Fruit fly (Drosophila melanogaster) whole organism, embryonic: ENCODE measurements around the gene kay.

Experiments
- Adf1 ChIP-seq: fragments of 200-800 bp; sonication (Bioruptor generic); IDR thresholded peaks from 2 replicates; pipeline ENCODE4 v1.3.6; 2022; ENCODE audit warnings: missing biosample characterization, missing genetic modification characterization
- Antp ChIP-seq: fragments of 200-800 bp; sonication (Bioruptor generic); optimal IDR thresholded peaks from 3 replicates; lab custom pipeline; 2016; ENCODE audit warnings: missing biosample characterization, missing genetic modification characterization
- Blimp-1 ChIP-seq: fragments of 200-800 bp; sonication (Bioruptor generic); optimal IDR thresholded peaks from 3 replicates; lab custom pipeline; 2018; ENCODE audit warnings: missing biosample characterization, missing genetic modification characterization, mild to moderate bottlenecking, moderate library complexity, missing genetic modification reagents
- CG10274 ChIP-seq: fragments of 200-800 bp; sonication (Bioruptor generic); optimal IDR thresholded peaks from 3 replicates; lab custom pipeline; 2017; ENCODE audit warnings: missing biosample characterization, mild to moderate bottlenecking, missing genetic modification characterization
- CG12744 ChIP-seq: fragments of 200-800 bp; sonication (Bioruptor generic); optimal IDR thresholded peaks from 2 replicates; lab custom pipeline; 2016; ENCODE audit warnings: missing biosample characterization, missing genetic modification characterization
- CG14860 ChIP-seq: fragments of 200-800 bp; sonication (Bioruptor generic); IDR thresholded peaks from 3 replicates; pipeline ENCODE4 v1.3.6; 2022; ENCODE audit warnings: missing biosample characterization, missing genetic modification characterization; ENCODE audit not compliant: partially characterized antibody
- CG15011 ChIP-seq: fragments of 200-800 bp; sonication (Bioruptor generic); optimal IDR thresholded peaks from 3 replicates; lab custom pipeline; 2018; ENCODE audit warnings: missing biosample characterization, mild to moderate bottlenecking, missing genetic modification characterization
- CG17186 ChIP-seq: fragments of 200-800 bp; sonication (Bioruptor generic); optimal IDR thresholded peaks from 3 replicates; lab custom pipeline; 2017; ENCODE audit warnings: missing biosample characterization, missing genetic modification reagents, missing genetic modification characterization
- CG17802 ChIP-seq: fragments of 200-800 bp; sonication (Bioruptor generic); optimal IDR thresholded peaks from 2 replicates; lab custom pipeline; 2018; ENCODE audit warnings: missing biosample characterization, mild to moderate bottlenecking, missing genetic modification characterization, moderate library complexity
- CG3163 ChIP-seq: fragments of 200-800 bp; sonication (Bioruptor generic); optimal IDR thresholded peaks from 3 replicates; lab custom pipeline; 2016; ENCODE audit warnings: missing biosample characterization, missing genetic modification characterization
- CG32767 ChIP-seq: fragments of 200-800 bp; sonication (Bioruptor generic); IDR thresholded peaks from 2 replicates; pipeline ENCODE4 v1.3.6; 2022; ENCODE audit warnings: missing biosample characterization, missing genetic modification characterization
- CG34224 ChIP-seq: fragments of 200-800 bp; sonication (Bioruptor generic); IDR thresholded peaks from 3 replicates; pipeline ENCODE4 v1.3.6; 2022; ENCODE audit warnings: missing biosample characterization, missing genetic modification characterization; ENCODE audit not compliant: partially characterized antibody
- CG4328 ChIP-seq: fragments of 200-800 bp; sonication (Bioruptor generic); optimal IDR thresholded peaks from 3 replicates; lab custom pipeline; 2017; ENCODE audit warnings: missing biosample characterization, missing genetic modification reagents, missing genetic modification characterization
- CG4730 ChIP-seq: fragments of 200-800 bp; sonication (Bioruptor generic); IDR thresholded peaks from 2 replicates; pipeline ENCODE4 v1.3.6; 2022; ENCODE audit warnings: missing biosample characterization, missing genetic modification characterization
- CG7745 ChIP-seq: fragments of 200-800 bp; sonication (Bioruptor generic); optimal IDR thresholded peaks from 2 replicates; lab custom pipeline; 2018; ENCODE audit warnings: missing biosample characterization, mild to moderate bottlenecking, missing genetic modification characterization, moderate library complexity
- CG7963 ChIP-seq: fragments of 200-800 bp; sonication (Bioruptor generic); IDR thresholded peaks from 3 replicates; pipeline ENCODE4 v1.3.6; 2022; ENCODE audit warnings: missing biosample characterization, missing genetic modification characterization; ENCODE audit not compliant: partially characterized antibody
- CG7987 ChIP-seq: fragments of 200-800 bp; sonication (Bioruptor generic); optimal IDR thresholded peaks from 2 replicates; lab custom pipeline; 2018; ENCODE audit warnings: missing biosample characterization, mild to moderate bottlenecking, missing genetic modification characterization, moderate library complexity
- CG9876 ChIP-seq: fragments of 200-800 bp; sonication (Bioruptor generic); optimal IDR thresholded peaks from 2 replicates; lab custom pipeline; 2016; ENCODE audit warnings: missing biosample characterization, missing genetic modification characterization
- CG9932 ChIP-seq: fragments of 200-800 bp; sonication (Bioruptor generic); IDR thresholded peaks from 2 replicates; pipeline ENCODE4 v1.3.6; 2022; ENCODE audit warnings: missing biosample characterization, missing genetic modification characterization
- CrebB ChIP-seq: fragments of 200-800 bp; sonication (Bioruptor generic); optimal IDR thresholded peaks from 3 replicates; lab custom pipeline; 2018; ENCODE audit warnings: missing biosample characterization, mild to moderate bottlenecking, missing genetic modification characterization
- Dad ChIP-seq: fragments of 200-800 bp; sonication (Bioruptor generic); optimal IDR thresholded peaks from 3 replicates; lab custom pipeline; 2016; ENCODE audit warnings: missing biosample characterization, missing genetic modification characterization
- Doc2 ChIP-seq: fragments of 200-800 bp; sonication (Bioruptor generic); IDR thresholded peaks from 2 replicates; pipeline ENCODE4 v1.3.6; 2022; ENCODE audit warnings: missing biosample characterization, missing genetic modification characterization
- Drgx ChIP-seq: fragments of 200-800 bp; sonication (Bioruptor generic); IDR thresholded peaks from 2 replicates; pipeline ENCODE4 v1.3.6; 2022; ENCODE audit warnings: missing biosample characterization, missing genetic modification characterization
- E2f2 ChIP-seq: fragments of 200-800 bp; sonication (Bioruptor generic); IDR thresholded peaks from 2 replicates; pipeline ENCODE4 v1.3.6; 2022; ENCODE audit warnings: missing biosample characterization, missing genetic modification characterization
- Hmx ChIP-seq: fragments of 200-800 bp; sonication (Bioruptor generic); optimal IDR thresholded peaks from 2 replicates; lab custom pipeline; 2016; ENCODE audit warnings: missing biosample characterization, missing genetic modification characterization
- Neu2 ChIP-seq: fragments of 200-800 bp; sonication (Bioruptor generic); optimal IDR thresholded peaks from 3 replicates; lab custom pipeline; 2016; ENCODE audit warnings: missing biosample characterization, missing genetic modification characterization, borderline replicate concordance
- Tbp ChIP-seq: fragments of >200 bp; optimal IDR thresholded peaks from 2 replicates; lab custom pipeline; 2018; ENCODE audit warnings: missing biosample characterization, missing genetic modification characterization
- Vsx1 ChIP-seq: fragments of 200-800 bp; sonication (Bioruptor generic); optimal IDR thresholded peaks from 2 replicates; lab custom pipeline; 2017; ENCODE audit warnings: missing biosample characterization, mild to moderate bottlenecking, missing genetic modification characterization, missing genetic modification reagents
- az2 ChIP-seq: fragments of 200-800 bp; sonication (Bioruptor generic); optimal IDR thresholded peaks from 3 replicates; lab custom pipeline; 2016; ENCODE audit warnings: missing biosample characterization, missing genetic modification characterization
- cad ChIP-seq: fragments of >200 bp; optimal IDR thresholded peaks from 2 replicates; lab custom pipeline; 2017; ENCODE audit warnings: missing biosample characterization, missing genetic modification characterization
- cas ChIP-seq: fragments of 200-800 bp; sonication (Bioruptor generic); IDR thresholded peaks from 2 replicates; pipeline ENCODE4 v1.3.6; 2022; ENCODE audit warnings: missing biosample characterization, missing genetic modification characterization
- danr ChIP-seq: fragments of 200-800 bp; sonication (Bioruptor generic); IDR thresholded peaks from 2 replicates; pipeline ENCODE4 v1.3.6; 2022; ENCODE audit warnings: missing biosample characterization, missing genetic modification characterization
- dmrt11E ChIP-seq: fragments of 200-800 bp; sonication (Bioruptor generic); optimal IDR thresholded peaks from 3 replicates; lab custom pipeline; 2018; ENCODE audit warnings: missing biosample characterization, mild to moderate bottlenecking, missing genetic modification characterization, moderate library complexity
- dmrt99B ChIP-seq: fragments of 200-800 bp; sonication (Bioruptor generic); optimal IDR thresholded peaks from 2 replicates; lab custom pipeline; 2018; ENCODE audit warnings: missing biosample characterization, mild to moderate bottlenecking, missing genetic modification characterization, moderate library complexity
- fd102C ChIP-seq: fragments of 200-800 bp; sonication (Bioruptor generic); optimal IDR thresholded peaks from 2 replicates; lab custom pipeline; 2018; ENCODE audit warnings: missing biosample characterization, mild to moderate bottlenecking, missing genetic modification characterization, moderate library complexity
- gcm ChIP-seq: fragments of 200-800 bp; sonication (Bioruptor generic); optimal IDR thresholded peaks from 2 replicates; lab custom pipeline; 2019; ENCODE audit warnings: missing biosample characterization, mild to moderate bottlenecking, missing genetic modification characterization, moderate library complexity
- gfzf ChIP-seq: fragments of 200-800 bp; sonication (Bioruptor generic); optimal IDR thresholded peaks from 2 replicates; lab custom pipeline; 2016; ENCODE audit warnings: missing biosample characterization, mild to moderate bottlenecking, missing genetic modification characterization, moderate library complexity
- gsb-n ChIP-seq: fragments of 200-800 bp; sonication (Bioruptor generic); optimal IDR thresholded peaks from 3 replicates; lab custom pipeline; 2018; ENCODE audit warnings: missing biosample characterization, mild to moderate bottlenecking, missing genetic modification characterization
- h ChIP-seq: fragments of >200 bp; optimal IDR thresholded peaks from 2 replicates; lab custom pipeline; 2017
- kah ChIP-seq: fragments of 200-800 bp; sonication (Bioruptor generic); optimal IDR thresholded peaks from 2 replicates; lab custom pipeline; 2018; ENCODE audit warnings: missing biosample characterization, mild to moderate bottlenecking, missing genetic modification characterization
- lab ChIP-seq: fragments of 200-800 bp; sonication (Bioruptor generic); optimal IDR thresholded peaks from 3 replicates; lab custom pipeline; 2017; ENCODE audit warnings: missing biosample characterization, missing genetic modification characterization, mild to moderate bottlenecking, moderate library complexity, missing genetic modification reagents
- nerfin-1 ChIP-seq: fragments of 200-800 bp; sonication (Bioruptor generic); optimal IDR thresholded peaks from 3 replicates; lab custom pipeline; 2019; ENCODE audit warnings: missing biosample characterization, mild to moderate bottlenecking, missing genetic modification characterization, moderate library complexity
- nerfin-2 ChIP-seq: fragments of 200-800 bp; sonication (Bioruptor generic); IDR thresholded peaks from 2 replicates; pipeline ENCODE4 v1.3.6; 2022; ENCODE audit warnings: missing biosample characterization, missing genetic modification characterization; ENCODE audit not compliant: partially characterized antibody
- p53 ChIP-seq: fragments of 200-800 bp; sonication (Bioruptor generic); optimal IDR thresholded peaks from 2 replicates; lab custom pipeline; 2016; ENCODE audit warnings: missing biosample characterization, missing genetic modification characterization
- sens-2 ChIP-seq: fragments of 200-800 bp; sonication (Bioruptor generic); IDR thresholded peaks from 2 replicates; pipeline ENCODE4 v1.3.6; 2022; ENCODE audit warnings: missing biosample characterization, missing genetic modification characterization
- sima ChIP-seq: fragments of 200-800 bp; sonication (Bioruptor generic); optimal IDR thresholded peaks from 2 replicates; lab custom pipeline; 2016; ENCODE audit warnings: missing biosample characterization, missing genetic modification characterization
- sob ChIP-seq: fragments of 200-800 bp; sonication (Bioruptor generic); IDR thresholded peaks from 2 replicates; pipeline ENCODE4 v1.3.6; 2022; ENCODE audit warnings: missing biosample characterization, missing genetic modification characterization
- tgo ChIP-seq: fragments of 200-800 bp; sonication (Bioruptor generic); IDR thresholded peaks from 3 replicates; pipeline ENCODE4 v1.3.6; 2022; ENCODE audit warnings: missing biosample characterization, missing genetic modification characterization
- wek ChIP-seq: fragments of 200-800 bp; sonication (Bioruptor generic); optimal IDR thresholded peaks from 3 replicates; lab custom pipeline; 2018; ENCODE audit warnings: missing biosample characterization, mild to moderate bottlenecking, missing genetic modification characterization, moderate library complexity
- zf30C ChIP-seq: fragments of 200-800 bp; sonication (Bioruptor generic); optimal IDR thresholded peaks from 3 replicates; lab custom pipeline; 2018; ENCODE audit warnings: missing biosample characterization, mild to moderate bottlenecking, missing genetic modification characterization

Gene kay

DNA sequence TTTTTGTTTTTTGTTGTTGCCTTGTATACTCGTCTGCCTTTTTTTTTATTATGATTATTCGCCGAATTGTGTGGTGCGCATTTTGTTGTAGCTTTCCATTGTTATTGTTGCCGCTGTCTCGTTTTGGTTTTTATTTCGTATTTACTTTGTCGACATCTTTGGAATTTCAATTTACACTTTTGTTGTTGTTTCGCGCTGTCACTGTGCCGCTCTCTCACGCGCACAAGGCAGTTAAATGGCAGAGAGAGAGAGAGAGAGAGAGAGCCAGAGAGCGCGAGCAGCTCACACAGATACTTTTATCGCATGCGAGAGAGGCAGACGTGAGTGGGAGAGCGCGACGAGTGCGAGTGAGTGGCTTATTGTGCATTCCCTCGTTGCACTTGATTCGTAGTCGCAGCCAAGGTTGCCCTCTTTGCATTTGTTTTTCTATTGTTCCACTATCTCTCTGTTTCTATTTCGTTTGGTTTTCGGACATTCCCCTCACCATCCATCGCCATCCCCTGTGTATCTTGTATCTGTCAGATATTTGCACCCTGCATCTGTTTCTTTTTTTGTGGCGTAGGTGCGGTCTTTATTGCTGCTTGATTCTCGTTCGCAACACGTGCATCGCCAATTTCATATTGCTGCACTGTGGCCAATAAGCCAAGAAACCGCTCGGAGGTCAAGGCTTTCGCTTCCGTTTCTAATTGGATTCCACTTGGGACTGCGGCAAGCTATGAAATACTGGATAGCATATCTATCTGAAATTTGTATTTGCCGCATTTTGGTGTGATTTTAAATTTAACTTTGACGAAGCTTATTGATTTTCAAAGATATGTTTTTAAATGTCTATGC, 8.8 kb downstream of the kay start (continued):
- TF ChIP-seq dmrt99B (no peak), CG14860 (no peak), gfzf (GFP tag; lab: Kevin White, UChicago) (no peak), CG7963 (GFP tag; lab: Robert Waterston, UW) (no peak), CG17802 (tag; lab: Kevin White, UChicago) (no peak), cad (peak; percentile 38), CG15011 (no peak), CG12744 (no peak), CrebB (tag; lab: Kevin White, UChicago) (peak; percentile 56), CG32767 (GFP tag; lab: Robert Waterston, UW) (no peak), dmrt11E (no peak), fd102C (GFP tag; lab: Kevin White, UChicago) (no peak), CG4328 (no peak), Dad (GFP tag; lab: Kevin White, UChicago) (no peak), CG4730 (no peak), nerfin-2 (GFP tag; lab: Robert Waterston, UW) (no peak), CG9876 (no peak), danr (GFP tag; lab: Robert Waterston, UW) (no peak), p53 (GFP tag; lab: Kevin White, UChicago) (no peak), cas (no peak), CG17186 (GFP tag; lab: Kevin White, UChicago) (no peak), sima (GFP tag; lab: Kevin White, UChicago) (no peak), Hmx (GFP tag; lab: Kevin White, UChicago) (no peak), az2 (GFP tag; lab: Kevin White, UChicago) (no peak), CG7987 (peak; percentile 43), Neu2 (GFP tag; lab: Kevin White, UChicago) (no peak), gcm (no peak), Adf1 (no peak; the same call in 1 of the 2 replicates), gsb-n (tag; lab: Kevin White, UChicago) (no peak), tgo (GFP tag; lab: Robert Waterston, UW) (no peak), Tbp (GFP tag; lab: Kevin White, UChicago) (peak; percentile 83), E2f2 (GFP tag; lab: Robert Waterston, UW) (0 out of 2 replicates have a peak, but pooled peaks have one; percentile 17), nerfin-1 (peak; percentile 78), CG3163 (GFP tag; lab: Kevin White, UChicago) (no peak), sob (GFP tag; lab: Robert Waterston, UW) (no peak), CG34224 (GFP tag; lab: Robert Waterston, UW) (peak; percentile 85), CG9932 (GFP tag; lab: Robert Waterston, UW) (no peak), CG7745 (tag; lab: Kevin White, UChicago) (peak; percentile 8), kah (GFP tag; lab: Kevin White, UChicago) (peak; percentile 20), CG10274 (no peak), lab (no peak), wek (GFP tag; lab: Kevin White, UChicago) (peak; percentile 59), h (lab: Kevin White, UChicago) (no peak), zf30C (GFP tag; lab: Kevin White, UChicago) (no peak), Blimp-1 (GFP tag; lab: Kevin White, UChicago) (no peak), Vsx1 (GFP tag; lab: Kevin White, UChicago) (no peak), Drgx (GFP tag; lab: Robert Waterston, UW) (0 out of 2 replicates have a peak, but pooled peaks have one; percentile 37), sens-2 (no peak), Antp (GFP tag; lab: Kevin White, UChicago) (no peak), Doc2 (GFP tag; lab: Robert Waterston, UW) (no peak)
